Fruit fly (Drosophila melanogaster) whole organism, embryonic: ENCODE data around the gene CG1572.

ENCODE experiments used
- Atf3 ChIP-seq: fragments of 200-800 bp; sonication (Bioruptor generic); optimal IDR thresholded peaks from 3 replicates; lab custom pipeline; 2016; ENCODE audit warnings: missing biosample characterization, missing genetic modification characterization
- CG10543 ChIP-seq: fragments of 200-800 bp; sonication (Bioruptor generic); optimal IDR thresholded peaks from 3 replicates; lab custom pipeline; 2017; ENCODE audit warnings: missing biosample characterization, mild to moderate bottlenecking, missing genetic modification characterization, moderate library complexity
- CG12104 ChIP-seq: fragments of 200-800 bp; sonication (Bioruptor generic); optimal IDR thresholded peaks from 3 replicates; lab custom pipeline; 2016; ENCODE audit warnings: missing biosample characterization, missing genetic modification characterization
- CG12155 ChIP-seq: fragments of 200-800 bp; sonication (Bioruptor generic); optimal IDR thresholded peaks from 3 replicates; lab custom pipeline; 2016; ENCODE audit warnings: missing biosample characterization, missing genetic modification characterization
- CG13624 ChIP-seq: fragments of 200-800 bp; sonication (Bioruptor generic); optimal IDR thresholded peaks from 2 replicates; lab custom pipeline; 2016; ENCODE audit warnings: missing biosample characterization, missing genetic modification characterization
- CG14860 ChIP-seq: fragments of 200-800 bp; sonication (Bioruptor generic); IDR thresholded peaks from 3 replicates; pipeline ENCODE4 v1.3.6; 2022; ENCODE audit warnings: missing biosample characterization, missing genetic modification characterization; ENCODE audit not compliant: partially characterized antibody
- CG1647 ChIP-seq: fragments of 200-800 bp; sonication (Bioruptor generic); optimal IDR thresholded peaks from 3 replicates; lab custom pipeline; 2016; ENCODE audit warnings: missing biosample characterization, missing genetic modification characterization
- CG17912 ChIP-seq: fragments of 200-800 bp; sonication (Bioruptor generic); optimal IDR thresholded peaks from 2 replicates; lab custom pipeline; 2018; ENCODE audit warnings: missing biosample characterization, mild to moderate bottlenecking, missing genetic modification characterization
- CG18476 ChIP-seq: fragments of 200-800 bp; sonication (Bioruptor generic); optimal IDR thresholded peaks from 2 replicates; lab custom pipeline; 2016; ENCODE audit warnings: missing biosample characterization, mild to moderate bottlenecking, missing genetic modification characterization
- CG31388 ChIP-seq: fragments of 200-800 bp; sonication (Bioruptor generic); optimal IDR thresholded peaks from 2 replicates; lab custom pipeline; 2016; ENCODE audit warnings: missing biosample characterization, missing genetic modification characterization
- CG32767 ChIP-seq: fragments of 200-800 bp; sonication (Bioruptor generic); IDR thresholded peaks from 2 replicates; pipeline ENCODE4 v1.3.6; 2022; ENCODE audit warnings: missing biosample characterization, missing genetic modification characterization
- CG3838 ChIP-seq: fragments of 200-800 bp; sonication (Bioruptor generic); optimal IDR thresholded peaks from 3 replicates; lab custom pipeline; 2016; ENCODE audit warnings: missing biosample characterization, missing genetic modification characterization
- CG4707 ChIP-seq: fragments of 200-800 bp; sonication (Bioruptor generic); optimal IDR thresholded peaks from 2 replicates; lab custom pipeline; 2018; ENCODE audit warnings: missing biosample characterization, mild to moderate bottlenecking, missing genetic modification characterization, moderate library complexity
- CG4730 ChIP-seq: fragments of 200-800 bp; sonication (Bioruptor generic); IDR thresholded peaks from 2 replicates; pipeline ENCODE4 v1.3.6; 2022; ENCODE audit warnings: missing biosample characterization, missing genetic modification characterization
- CG6683 ChIP-seq: fragments of 200-800 bp; sonication (Bioruptor generic); optimal IDR thresholded peaks from 2 replicates; lab custom pipeline; 2017; ENCODE audit warnings: missing biosample characterization, mild to moderate bottlenecking, missing genetic modification characterization, missing genetic modification reagents
- CG7357 ChIP-seq: fragments of 200-800 bp; sonication (Bioruptor generic); IDR thresholded peaks from 3 replicates; pipeline ENCODE4 v1.3.6; 2022; ENCODE audit warnings: missing biosample characterization, missing genetic modification characterization
- CG7372 ChIP-seq: fragments of 200-800 bp; sonication (Bioruptor generic); IDR thresholded peaks from 2 replicates; pipeline ENCODE4 v1.3.6; 2022; ENCODE audit warnings: missing biosample characterization, missing genetic modification characterization
- CG9727 ChIP-seq: fragments of 200-800 bp; sonication (Bioruptor generic); optimal IDR thresholded peaks from 3 replicates; lab custom pipeline; 2017; ENCODE audit warnings: missing biosample characterization, mild to moderate bottlenecking, missing genetic modification characterization
- Dbx ChIP-seq: fragments of 200-800 bp; sonication (Bioruptor generic); IDR thresholded peaks from 3 replicates; pipeline ENCODE4 v1.3.6; 2022; ENCODE audit warnings: missing biosample characterization, missing genetic modification characterization
- E2f2 ChIP-seq: fragments of 200-800 bp; sonication (Bioruptor generic); IDR thresholded peaks from 2 replicates; pipeline ENCODE4 v1.3.6; 2022; ENCODE audit warnings: missing biosample characterization, missing genetic modification characterization
- HLH4C ChIP-seq: fragments of 200-800 bp; sonication (Bioruptor generic); IDR thresholded peaks from 3 replicates; pipeline ENCODE4 v1.3.6; 2022; ENCODE audit warnings: missing biosample characterization, missing genetic modification characterization; ENCODE audit not compliant: partially characterized antibody
- HmgD ChIP-seq: fragments of 200-800 bp; sonication (Bioruptor generic); optimal IDR thresholded peaks from 3 replicates; lab custom pipeline; 2016; ENCODE audit warnings: missing biosample characterization, missing genetic modification characterization
- MESR4 ChIP-seq: fragments of 200-800 bp; sonication (Bioruptor generic); optimal IDR thresholded peaks from 2 replicates; lab custom pipeline; 2018; ENCODE audit warnings: missing biosample characterization, mild to moderate bottlenecking, missing genetic modification characterization, moderate library complexity
- Med ChIP-seq: fragments of 200-800 bp; sonication (Bioruptor generic); peaks from one replicate; lab custom pipeline; 2016; ENCODE audit warnings: missing biosample characterization, missing genetic modification characterization, mild to moderate bottlenecking, inconsistent platforms, moderate library complexity
- NC2α ChIP-seq: fragments of 200-800 bp; sonication (Bioruptor generic); optimal IDR thresholded peaks from 2 replicates; lab custom pipeline; 2016; ENCODE audit warnings: missing biosample characterization, missing genetic modification characterization
- NC2β ChIP-seq: fragments of 200-800 bp; sonication (Bioruptor generic); optimal IDR thresholded peaks from 2 replicates; lab custom pipeline; 2016; ENCODE audit warnings: missing biosample characterization, missing genetic modification characterization
- NFAT ChIP-seq: fragments of 200-800 bp; sonication (Bioruptor generic); IDR thresholded peaks from 2 replicates; pipeline ENCODE4 v1.3.6; 2022; ENCODE audit warnings: missing biosample characterization, missing genetic modification characterization
- Side ChIP-seq: fragments of 200-800 bp; sonication (Bioruptor generic); optimal IDR thresholded peaks from 2 replicates; lab custom pipeline; 2016; ENCODE audit warnings: missing biosample characterization, missing genetic modification characterization
- Sry-β ChIP-seq: fragments of 200-800 bp; sonication (Bioruptor generic); optimal IDR thresholded peaks from 2 replicates; lab custom pipeline; 2018; ENCODE audit warnings: missing biosample characterization, mild to moderate bottlenecking, missing genetic modification characterization, moderate library complexity
- abd-A ChIP-seq: fragments of 200-800 bp; sonication (Bioruptor generic); optimal IDR thresholded peaks from 3 replicates; lab custom pipeline; 2019; ENCODE audit warnings: missing biosample characterization, mild to moderate bottlenecking, missing genetic modification characterization, moderate library complexity
- ac ChIP-seq: fragments of 200-800 bp; sonication (Bioruptor generic); optimal IDR thresholded peaks from 3 replicates; lab custom pipeline; 2017; ENCODE audit warnings: missing biosample characterization, mild to moderate bottlenecking, missing genetic modification characterization
- al ChIP-seq: fragments of 200-800 bp; sonication (Bioruptor generic); IDR thresholded peaks from 2 replicates; pipeline ENCODE4 v1.3.6; 2022; ENCODE audit warnings: missing biosample characterization, missing genetic modification characterization
- az2 ChIP-seq: fragments of 200-800 bp; sonication (Bioruptor generic); optimal IDR thresholded peaks from 3 replicates; lab custom pipeline; 2016; ENCODE audit warnings: missing biosample characterization, missing genetic modification characterization
- chinmo ChIP-seq: fragments of 200-800 bp; sonication (Bioruptor generic); IDR thresholded peaks from 4 replicates; pipeline ENCODE4 v1.3.6; 2022; ENCODE audit warnings: missing biosample characterization, missing genetic modification characterization; ENCODE audit not compliant: partially characterized antibody
- da ChIP-seq: fragments of 200-800 bp; sonication (Bioruptor generic); optimal IDR thresholded peaks from 2 replicates; lab custom pipeline; 2016; ENCODE audit warnings: missing biosample characterization, missing genetic modification characterization
- dimm ChIP-seq: fragments of 200-800 bp; sonication (Bioruptor generic); IDR thresholded peaks from 2 replicates; pipeline ENCODE4 v1.3.6; 2022; ENCODE audit warnings: missing biosample characterization, missing genetic modification characterization
- ems ChIP-seq: fragments of 200-800 bp; sonication (Bioruptor generic); optimal IDR thresholded peaks from 3 replicates; lab custom pipeline; 2016; ENCODE audit warnings: missing biosample characterization, missing genetic modification characterization
- ftz-f1 ChIP-seq: fragments of 200-800 bp; sonication (Bioruptor generic); optimal IDR thresholded peaks from 2 replicates; lab custom pipeline; 2016; ENCODE audit warnings: missing biosample characterization, missing genetic modification characterization
- hbn ChIP-seq: fragments of 200-800 bp; sonication (Bioruptor generic); IDR thresholded peaks from 2 replicates; pipeline ENCODE4 v1.3.6; 2022; ENCODE audit warnings: missing biosample characterization, missing genetic modification characterization; ENCODE audit not compliant: partially characterized antibody
- hth ChIP-seq: fragments of >200 bp; optimal IDR thresholded peaks from 2 replicates; lab custom pipeline; 2017; ENCODE audit warnings: inconsistent platforms
- kay ChIP-seq: fragments of 200-800 bp; sonication (Bioruptor generic); optimal IDR thresholded peaks from 2 replicates; lab custom pipeline; 2016; ENCODE audit warnings: missing biosample characterization, missing genetic modification characterization
- nmo ChIP-seq: fragments of 200-800 bp; sonication (Bioruptor generic); optimal IDR thresholded peaks from 2 replicates; lab custom pipeline; 2018; ENCODE audit warnings: missing biosample characterization, mild to moderate bottlenecking, missing genetic modification characterization, moderate library complexity
- onecut ChIP-seq: fragments of 200-800 bp; sonication (Bioruptor generic); IDR thresholded peaks from 2 replicates; pipeline ENCODE4 v1.3.6; 2022; ENCODE audit warnings: missing biosample characterization, missing genetic modification characterization
- salm ChIP-seq: fragments of 200-800 bp; sonication (Bioruptor generic); optimal IDR thresholded peaks from 2 replicates; lab custom pipeline; 2018; ENCODE audit warnings: missing biosample characterization, mild to moderate bottlenecking, missing genetic modification characterization
- scrt ChIP-seq: fragments of 200-800 bp; sonication (Bioruptor generic); optimal IDR thresholded peaks from 2 replicates; lab custom pipeline; 2018; ENCODE audit warnings: missing biosample characterization, mild to moderate bottlenecking, missing genetic modification characterization, moderate library complexity
- sqz ChIP-seq: fragments of 200-800 bp; sonication (Bioruptor generic); optimal IDR thresholded peaks from 3 replicates; lab custom pipeline; 2018; ENCODE audit warnings: missing biosample characterization, mild to moderate bottlenecking, missing genetic modification characterization
- sr ChIP-seq: fragments of 200-800 bp; sonication (Bioruptor generic); IDR thresholded peaks from 3 replicates; pipeline ENCODE4 v1.3.6; 2022; ENCODE audit warnings: missing biosample characterization, missing genetic modification characterization
- ssp ChIP-seq: fragments of 200-800 bp; sonication (Bioruptor generic); IDR thresholded peaks from 2 replicates; pipeline ENCODE4 v1.3.6; 2022; ENCODE audit warnings: missing biosample characterization, missing genetic modification characterization
- tin ChIP-seq: fragments of 200-800 bp; sonication (Bioruptor generic); optimal IDR thresholded peaks from 3 replicates; lab custom pipeline; 2016; ENCODE audit warnings: missing biosample characterization, missing genetic modification characterization
- tll ChIP-seq, 2 experiments: fragments of 200-800 bp in 1 of 2; fragments of >200 bp in 1 of 2; sonication (Bioruptor generic) in 1 of 2; optimal IDR thresholded peaks; 2 replicates each; lab custom pipeline; 2017 to 2019; ENCODE audit warnings: missing biosample characterization in 2 of 2, missing genetic modification characterization in 2 of 2, mild to moderate bottlenecking in 1 of 2, moderate library complexity in 1 of 2
- tna ChIP-seq: fragments of 200-800 bp; sonication (Bioruptor generic); IDR thresholded peaks from 2 replicates; pipeline ENCODE4 v1.3.6; 2022; ENCODE audit warnings: missing biosample characterization, missing genetic modification characterization; ENCODE audit not compliant: partially characterized antibody
- tup ChIP-seq: fragments of 200-800 bp; sonication (Bioruptor generic); optimal IDR thresholded peaks from 2 replicates; lab custom pipeline; 2016; ENCODE audit warnings: missing biosample characterization, mild to moderate bottlenecking, missing genetic modification characterization, moderate library complexity

The CG1572 gene

DNA sequence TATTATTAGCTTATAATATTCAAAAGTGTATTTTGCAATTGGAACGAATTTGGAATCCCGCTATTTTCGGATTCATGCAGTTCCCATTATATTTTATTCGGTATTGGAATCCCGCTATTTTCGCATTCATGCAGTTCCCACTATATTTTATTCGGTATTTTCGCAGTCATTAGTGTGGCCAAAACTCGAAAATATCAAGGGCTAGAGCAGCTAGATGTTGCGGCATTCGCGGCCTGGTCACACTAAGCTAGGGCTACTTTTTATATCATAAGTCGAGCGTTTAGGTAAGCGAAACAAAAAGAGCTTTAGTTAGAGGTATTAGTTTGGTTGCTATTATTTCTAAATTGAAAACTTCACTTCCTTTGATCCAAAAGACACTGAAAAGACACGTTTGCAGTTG is 20.4 kb upstream of the CG1572 start (continued):
- no peak for TF ChIP-seq ems (GFP tag; lab: Kevin White, UChicago)
- TF ChIP-seq Atf3 (GFP tag; lab: Kevin White, UChicago), result no peak
- TF ChIP-seq CG31388 (GFP tag; lab: Kevin White, UChicago), result no peak
- no peak for TF ChIP-seq tll (GFP tag; optimal IDR thresholded peaks at IDR 0.05; lab: Kevin White, UChicago)
- no peak for TF ChIP-seq CG1647 (GFP tag; lab: Kevin White, UChicago)
- TF ChIP-seq CG6683 (GFP tag; lab: Kevin White, UChicago), result no peak
- no peak for TF ChIP-seq sqz (GFP tag; lab: Kevin White, UChicago)
- TF ChIP-seq CG7372 (GFP tag; lab: Robert Waterston, UW), result no peak
- no peak for TF ChIP-seq abd-A
- peak; percentile 42 for TF ChIP-seq nmo (GFP tag; lab: Kevin White, UChicago)
- TF ChIP-seq Side (GFP tag; lab: Kevin White, UChicago), result no peak
- TF ChIP-seq NFAT, result no peak
- TF ChIP-seq HLH4C (GFP tag; lab: Robert Waterston, UW), result no peak
- 0 out of 3 replicates have a peak, but pooled peaks have one; percentile 25 for TF ChIP-seq CG14860
- TF ChIP-seq CG9727, result no peak
- TF ChIP-seq ac, result no peak
- no peak for TF ChIP-seq onecut
- no peak for TF ChIP-seq CG13624 (GFP tag; lab: Kevin White, UChicago)
- TF ChIP-seq Med (GFP tag; lab: Kevin White, UChicago), result peak; percentile 66
- TF ChIP-seq CG4730 (GFP tag; lab: Robert Waterston, UW), result no peak
- no peak for TF ChIP-seq dimm (GFP tag; lab: Robert Waterston, UW)
- TF ChIP-seq Dbx (GFP tag; lab: Robert Waterston, UW), result no peak
- TF ChIP-seq az2 (GFP tag; lab: Kevin White, UChicago), result no peak
- TF ChIP-seq CG10543, result no peak
- no peak for TF ChIP-seq tna (GFP tag; lab: Robert Waterston, UW)
- TF ChIP-seq kay (GFP tag; lab: Kevin White, UChicago), result no peak
- no peak for TF ChIP-seq hth (lab: Kevin White, UChicago)
- TF ChIP-seq sr, result no peak
- no peak for TF ChIP-seq CG12104 (GFP tag; lab: Kevin White, UChicago)
- no peak for TF ChIP-seq CG7357 (GFP tag; lab: Robert Waterston, UW)
- TF ChIP-seq tin (GFP tag; lab: Kevin White, UChicago), result no peak
- TF ChIP-seq chinmo (GFP tag; lab: Robert Waterston, UW), result no peak
- TF ChIP-seq tup, result no peak
- TF ChIP-seq salm (tag; lab: Kevin White, UChicago), result no peak
- TF ChIP-seq scrt (GFP tag; lab: Kevin White, UChicago), result no peak
- peak; percentile 45 for TF ChIP-seq MESR4 (GFP tag; lab: Kevin White, UChicago)
- no peak for TF ChIP-seq CG32767 (GFP tag; lab: Robert Waterston, UW)
- no peak for TF ChIP-seq HmgD (GFP tag; lab: Kevin White, UChicago)
- TF ChIP-seq NC2α (GFP tag; lab: Kevin White, UChicago), result no peak
- no peak for TF ChIP-seq CG18476 (GFP tag; lab: Kevin White, UChicago)
- no peak for TF ChIP-seq CG17912 (GFP tag; lab: Kevin White, UChicago)
- TF ChIP-seq hbn (GFP tag; lab: Robert Waterston, UW), result peak; percentile 60
- no peak for TF ChIP-seq ftz-f1 (GFP tag; lab: Kevin White, UChicago)
- no peak for TF ChIP-seq CG4707 (GFP tag; lab: Kevin White, UChicago)
- TF ChIP-seq CG12155, result no peak
- no peak for TF ChIP-seq ssp (GFP tag; lab: Robert Waterston, UW)
- peak; percentile 53; the same call in 1 of the 2 replicates for TF ChIP-seq E2f2 (GFP tag; lab: Robert Waterston, UW)
- no peak for TF ChIP-seq NC2β (GFP tag; lab: Kevin White, UChicago)
- no peak for TF ChIP-seq da (GFP tag; lab: Kevin White, UChicago)
- no peak for TF ChIP-seq al (GFP tag; lab: Robert Waterston, UW)
- peak; percentile 41 for TF ChIP-seq Sry-β
- TF ChIP-seq CG3838, result no peak
